Fruit fly (Drosophila melanogaster) whole organism, wandering third instar larva: Measurements from ENCODE around the gene Ir94e.

Source experiments
- CG9705 ChIP-seq: fragments of 200-800 bp; sonication (Bioruptor generic); optimal IDR thresholded peaks from 2 replicates; lab custom pipeline; 2018; ENCODE audit warnings: missing biosample characterization, mild to moderate bottlenecking, missing genetic modification characterization
- CrebA ChIP-seq: fragments of 200-800 bp; sonication (Bioruptor generic); optimal IDR thresholded peaks from 2 replicates; lab custom pipeline; 2016; ENCODE audit warnings: missing biosample characterization, mild to moderate bottlenecking, missing genetic modification characterization, borderline replicate concordance
- Dfd ChIP-seq: fragments of >200 bp; optimal IDR thresholded peaks from 2 replicates; lab custom pipeline; 2017; ENCODE audit warnings: missing biosample characterization, missing genetic modification characterization
- Myc ChIP-seq: fragments of >200 bp; optimal IDR thresholded peaks from 2 replicates; lab custom pipeline; 2017
- h ChIP-seq: fragments of 200-800 bp; sonication (Bioruptor generic); optimal IDR thresholded peaks from 3 replicates; lab custom pipeline; 2016; ENCODE audit warnings: missing biosample characterization, mild to moderate bottlenecking, missing genetic modification characterization
- jim ChIP-seq: fragments of 175-275, 200-325 bp; sonication (Bioruptor generic); optimal IDR thresholded peaks from 2 replicates; lab custom pipeline; 2016; ENCODE audit warnings: missing biosample characterization, mild to moderate bottlenecking, missing genetic modification characterization
- lola ChIP-seq: fragments of >200 bp; optimal IDR thresholded peaks from 2 replicates; lab custom pipeline; 2017; ENCODE audit warnings: missing biosample characterization, missing genetic modification characterization
- pan ChIP-seq: fragments of >200 bp; optimal IDR thresholded peaks from 2 replicates; lab custom pipeline; 2017
- psq ChIP-seq: fragments of 200-800 bp; sonication (Bioruptor generic); optimal IDR thresholded peaks from 3 replicates; lab custom pipeline; 2017; ENCODE audit warnings: missing biosample characterization, mild to moderate bottlenecking, missing genetic modification characterization, moderate library complexity
- sv ChIP-seq: fragments of 200-800 bp; sonication (Bioruptor generic); optimal IDR thresholded peaks from 3 replicates; lab custom pipeline; 2016; ENCODE audit warnings: missing biosample characterization, missing genetic modification characterization
- usp ChIP-seq: fragments of >200 bp; optimal IDR thresholded peaks from 2 replicates; lab custom pipeline; 2017; ENCODE audit warnings: missing biosample characterization, missing genetic modification characterization

- TF ChIP-seq CG9705, result no peak
- TF ChIP-seq lola (GFP tag; lab: Kevin White, UChicago), result no peak
- no peak for TF ChIP-seq Myc (lab: Kevin White, UChicago)
- TF ChIP-seq jim, result no peak
- no peak for TF ChIP-seq sv (GFP tag; lab: Kevin White, UChicago)
- no peak for TF ChIP-seq Dfd
- no peak for TF ChIP-seq CrebA (GFP tag; lab: Kevin White, UChicago)
- TF ChIP-seq usp (GFP tag; lab: Kevin White, UChicago), result no peak
- TF ChIP-seq pan, result no peak
- TF ChIP-seq h (GFP tag; lab: Kevin White, UChicago), result peak; percentile 21
- TF ChIP-seq psq, result no peak
These were observed 11.3 kb downstream of the Ir94e start for dm6 chr3R:23416579-23416978.
